Fruit fly (Drosophila melanogaster): Measurements from ENCODE around the gene CG18418.
A peak's percentile ranks its signal among the peaks of the same experiment; 100 is the strongest.

CG18418 gene

dm6 chr3L:4698032-4698431 is 8.2 kb upstream of the CG18418 start (continued):
- TF ChIP-seq seq (GFP tag; IDR thresholded peaks at IDR 0.05): peak; percentile 89
- TF ChIP-seq nau (GFP tag; optimal IDR thresholded peaks at IDR 0.05): peak; percentile 77
- TF ChIP-seq Side (GFP tag; optimal IDR thresholded peaks at IDR 0.05): peak; percentile 76
- TF ChIP-seq CG10565 (GFP tag; optimal IDR thresholded peaks at IDR 0.05): peak; percentile 38
- no peak for TF ChIP-seq pan (optimal IDR thresholded peaks at IDR 0.05)
- peak in 1 of 2 experiments; percentile 87 for TF ChIP-seq pan (GFP tag; optimal IDR thresholded peaks at IDR 0.05 in 1 of 2, IDR thresholded peaks at IDR 0.05 in 1 of 2)
- peak; percentile 60 for TF ChIP-seq gcm2 (GFP tag; optimal IDR thresholded peaks at IDR 0.05)
- TF ChIP-seq HmgZ (tag; optimal IDR thresholded peaks at IDR 0.05): peak; percentile 76
- no peak for TF ChIP-seq hth (optimal IDR thresholded peaks at IDR 0.05)
- peak; percentile 76 for TF ChIP-seq tap (tag; optimal IDR thresholded peaks at IDR 0.05)
- TF ChIP-seq inv (GFP tag; IDR thresholded peaks at IDR 0.05; ENCODE audit: partially characterized antibody): no peak
- TF ChIP-seq CG4424 (GFP tag; optimal IDR thresholded peaks at IDR 0.05): peak; percentile 79
- peak; percentile 74 for TF ChIP-seq CG8388 (GFP tag; optimal IDR thresholded peaks at IDR 0.05)
- peak; percentile 76 for TF ChIP-seq CG10147 (GFP tag; optimal IDR thresholded peaks at IDR 0.05)
- TF ChIP-seq Myb (GFP tag; optimal IDR thresholded peaks at IDR 0.05): peak; percentile 54
- TF ChIP-seq ab (GFP tag; optimal IDR thresholded peaks at IDR 0.05): peak; percentile 58
- TF ChIP-seq CG31224 (GFP tag; IDR thresholded peaks at IDR 0.05): peak; percentile 82
- peak; percentile 85 for TF ChIP-seq CG33213 (GFP tag; optimal IDR thresholded peaks at IDR 0.05)
- peak; percentile 89 for TF ChIP-seq CG12769 (tag; optimal IDR thresholded peaks at IDR 0.05)
- TF ChIP-seq gro (GFP tag; optimal IDR thresholded peaks at IDR 0.05): peak; percentile 86
- TF ChIP-seq caup (GFP tag; optimal IDR thresholded peaks at IDR 0.05; ENCODE audit: severe bottlenecking): peak; percentile 83
- no peak for TF ChIP-seq HLH4C (GFP tag; IDR thresholded peaks at IDR 0.05; ENCODE audit: partially characterized antibody)
- TF ChIP-seq CG8478 (optimal IDR thresholded peaks at IDR 0.05): no peak
- TF ChIP-seq ap (GFP tag; IDR thresholded peaks at IDR 0.05): peak; percentile 75
- peak; percentile 77 for TF ChIP-seq esg (GFP tag; conservative IDR thresholded peaks at IDR 0.05)
- peak; percentile 86 for TF ChIP-seq CG12219 (GFP tag; optimal IDR thresholded peaks at IDR 0.05)
- peak; percentile 79 for TF ChIP-seq ttk (GFP tag; IDR thresholded peaks at IDR 0.05)
- peak; percentile 19; the same call in 1 of the 2 replicates for TF ChIP-seq toy (GFP tag; IDR thresholded peaks at IDR 0.05)
- TF ChIP-seq repo (GFP tag; optimal IDR thresholded peaks at IDR 0.05): peak; percentile 70
- TF ChIP-seq CG42726 (GFP tag; IDR thresholded peaks at IDR 0.05; ENCODE audit: partially characterized antibody): no peak
- TF ChIP-seq CG34376 (GFP tag; optimal IDR thresholded peaks at IDR 0.05): peak; percentile 38
- TF ChIP-seq vnd (GFP tag; IDR thresholded peaks at IDR 0.05; ENCODE audit: partially characterized antibody): no peak
- peak; percentile 89 for TF ChIP-seq Sox102F (GFP tag; optimal IDR thresholded peaks at IDR 0.05)
- peak; percentile 82 for TF ChIP-seq CG17385 (GFP tag; optimal IDR thresholded peaks at IDR 0.05)
- no peak for TF ChIP-seq CG10321 (GFP tag; IDR thresholded peaks at IDR 0.05)
- TF ChIP-seq lilli (GFP tag; optimal IDR thresholded peaks at IDR 0.05): peak; percentile 87
- no peak for TF ChIP-seq Poxn (GFP tag; IDR thresholded peaks at IDR 0.05)
- peak; percentile 80 for TF ChIP-seq bcd (GFP tag; optimal IDR thresholded peaks at IDR 0.05)
- TF ChIP-seq CG15269 (tag; optimal IDR thresholded peaks at IDR 0.05): peak; percentile 90
- peak; percentile 76 for TF ChIP-seq CG2712 (tag; optimal IDR thresholded peaks at IDR 0.05)
- TF ChIP-seq sug (tag; optimal IDR thresholded peaks at IDR 0.05): peak; percentile 72
- TF ChIP-seq ewg (GFP tag; optimal IDR thresholded peaks at IDR 0.05): peak; percentile 67
- peak; percentile 86 for TF ChIP-seq CG17359 (tag; optimal IDR thresholded peaks at IDR 0.05)
- peak; percentile 62 for TF ChIP-seq CG8281 (tag; optimal IDR thresholded peaks at IDR 0.05)
- TF ChIP-seq wor (GFP tag; IDR thresholded peaks at IDR 0.05): peak; percentile 49; the same call in 1 of the 2 replicates
- TF ChIP-seq pita (GFP tag; optimal IDR thresholded peaks at IDR 0.05): no peak
- peak; percentile 71 for TF ChIP-seq fd3F (GFP tag; optimal IDR thresholded peaks at IDR 0.05)
- TF ChIP-seq CkIIα-i1 (GFP tag; IDR thresholded peaks at IDR 0.05): 0 out of 2 replicates have a peak, but pooled peaks have one; percentile 48
- peak; percentile 53 for TF ChIP-seq wek (GFP tag; optimal IDR thresholded peaks at IDR 0.05)
- peak; percentile 85 for TF ChIP-seq unpg (GFP tag; optimal IDR thresholded peaks at IDR 0.05)
- TF ChIP-seq knrl (GFP tag; IDR thresholded peaks at IDR 0.05; ENCODE audit: partially characterized antibody): no peak
